Fruit fly (Drosophila melanogaster): ENCODE data around the gene BomBc3.

dm6 chr3R:22124863-22125262, 38.0 kb downstream of the BomBc3 start:
- no peak for TF ChIP-seq pan (optimal IDR thresholded peaks at IDR 0.05)
- TF ChIP-seq Dll (optimal IDR thresholded peaks at IDR 0.05) = no peak
- TF ChIP-seq psq (optimal IDR thresholded peaks at IDR 0.05) = no peak

Data from whole organism.